Fruit fly (Drosophila melanogaster): ENCODE results near the gene Pldn.

Pldn gene

dm6 chr3L:11711059-11711628 lies 19.9 kb upstream of the Pldn start, which contains the start of gene crim:
Gene crim (minus strand): TSS chr3L:11711386.
- TF ChIP-seq Myc (optimal IDR thresholded peaks at IDR 0.05) (no peak), psq (optimal IDR thresholded peaks at IDR 0.05) (no peak), insv (optimal IDR thresholded peaks at IDR 0.05) (no peak), Sin3A (optimal IDR thresholded peaks at IDR 0.05) (no peak), h (optimal IDR thresholded peaks at IDR 0.05) (no peak), ttk (optimal IDR thresholded peaks at IDR 0.05) (no peak)

- no peak for TF ChIP-seq ttk (optimal IDR thresholded peaks at IDR 0.05)
- TF ChIP-seq Myc (optimal IDR thresholded peaks at IDR 0.05), result no peak
- no peak for TF ChIP-seq psq (optimal IDR thresholded peaks at IDR 0.05)
- no peak for TF ChIP-seq insv (optimal IDR thresholded peaks at IDR 0.05)
- TF ChIP-seq h (optimal IDR thresholded peaks at IDR 0.05), result no peak
- TF ChIP-seq Sin3A (optimal IDR thresholded peaks at IDR 0.05), result no peak
Observed at dm6 chr3L:11708633-11709116, 17.5 kb upstream of the Pldn start, which contains the start of the genes Ccdc56 and mtTFB1. Gene Ccdc56 (plus strand): TSS chr3L:11708979. Gene mtTFB1 (plus strand): TSS chr3L:11708979.

dm6 chr3L:11707978-11708632 lies 16.9 kb upstream of the Pldn start, which contains the start of gene CG11658:
Gene CG11658 (minus strand): TSS chr3L:11708553.
- TF ChIP-seq insv (optimal IDR thresholded peaks at IDR 0.05) (no peak), ttk (optimal IDR thresholded peaks at IDR 0.05) (no peak), Sin3A (optimal IDR thresholded peaks at IDR 0.05) (no peak), psq (optimal IDR thresholded peaks at IDR 0.05) (no peak), h (optimal IDR thresholded peaks at IDR 0.05) (no peak), Myc (optimal IDR thresholded peaks at IDR 0.05) (no peak)

- TF ChIP-seq ttk (optimal IDR thresholded peaks at IDR 0.05), result no peak
- TF ChIP-seq Myc (optimal IDR thresholded peaks at IDR 0.05), result no peak
- TF ChIP-seq h (optimal IDR thresholded peaks at IDR 0.05), result no peak
- TF ChIP-seq Sin3A (optimal IDR thresholded peaks at IDR 0.05), result no peak
- no peak for TF ChIP-seq insv (optimal IDR thresholded peaks at IDR 0.05)
- TF ChIP-seq psq (optimal IDR thresholded peaks at IDR 0.05), result no peak
Observed at dm6 chr3L:11704902-11705546, 13.8 kb upstream of the Pldn start.

- TF ChIP-seq Sin3A (optimal IDR thresholded peaks at IDR 0.05), result no peak
- no peak for TF ChIP-seq insv (optimal IDR thresholded peaks at IDR 0.05)
- no peak for TF ChIP-seq Myc (optimal IDR thresholded peaks at IDR 0.05)
Observed at dm6 chr3L:11703579-11703978, 12.4 kb upstream of the Pldn start.

- TF ChIP-seq insv (optimal IDR thresholded peaks at IDR 0.05) (no peak), h (optimal IDR thresholded peaks at IDR 0.05) (no peak)
Observed at dm6 chr3L:11701649-11702048, 10.4 kb upstream of the Pldn start.

dm6 chr3L:11699163-11699562 lies 8.0 kb upstream of the Pldn start, which contains the start of gene Dnai2:
Gene Dnai2 (minus strand): TSS chr3L:11699263.
- TF ChIP-seq ttk (optimal IDR thresholded peaks at IDR 0.05) (no peak), psq (optimal IDR thresholded peaks at IDR 0.05) (no peak), Myc (optimal IDR thresholded peaks at IDR 0.05) (no peak), insv (optimal IDR thresholded peaks at IDR 0.05) (no peak), h (optimal IDR thresholded peaks at IDR 0.05) (no peak)

- no peak for TF ChIP-seq ttk (optimal IDR thresholded peaks at IDR 0.05)
- TF ChIP-seq Sin3A (optimal IDR thresholded peaks at IDR 0.05), result no peak
- TF ChIP-seq Myc (optimal IDR thresholded peaks at IDR 0.05), result no peak
- TF ChIP-seq h (optimal IDR thresholded peaks at IDR 0.05), result no peak
- no peak for TF ChIP-seq insv (optimal IDR thresholded peaks at IDR 0.05)
- TF ChIP-seq psq (optimal IDR thresholded peaks at IDR 0.05), result no peak
Observed at dm6 chr3L:11696294-11697116, 5.3 kb upstream of the Pldn start, which contains the start of gene Dph1. Gene Dph1 (minus strand): TSS chr3L:11696963.

- TF ChIP-seq ttk (optimal IDR thresholded peaks at IDR 0.05), result no peak
- TF ChIP-seq psq (optimal IDR thresholded peaks at IDR 0.05), result no peak
- TF ChIP-seq Myc (optimal IDR thresholded peaks at IDR 0.05), result no peak
- TF ChIP-seq Sin3A (optimal IDR thresholded peaks at IDR 0.05), result no peak
- no peak for TF ChIP-seq h (optimal IDR thresholded peaks at IDR 0.05)
- no peak for TF ChIP-seq insv (optimal IDR thresholded peaks at IDR 0.05)
Observed at dm6 chr3L:11695827-11696226, 4.6 kb upstream of the Pldn start.

dm6 chr3L:11695063-11695462 lies 3.9 kb upstream of the Pldn start:
- TF ChIP-seq ttk (optimal IDR thresholded peaks at IDR 0.05) (no peak), h (optimal IDR thresholded peaks at IDR 0.05) (no peak), Myc (optimal IDR thresholded peaks at IDR 0.05) (no peak), Sin3A (optimal IDR thresholded peaks at IDR 0.05) (no peak), insv (optimal IDR thresholded peaks at IDR 0.05) (no peak), psq (optimal IDR thresholded peaks at IDR 0.05) (no peak)

- TF ChIP-seq h (optimal IDR thresholded peaks at IDR 0.05) (no peak), Myc (optimal IDR thresholded peaks at IDR 0.05) (no peak), Sin3A (optimal IDR thresholded peaks at IDR 0.05) (no peak), insv (optimal IDR thresholded peaks at IDR 0.05) (no peak), psq (optimal IDR thresholded peaks at IDR 0.05) (no peak), ttk (optimal IDR thresholded peaks at IDR 0.05) (no peak)
Observed at dm6 chr3L:11692853-11693252, 1.7 kb upstream of the Pldn start.
